Fruit fly (Drosophila melanogaster) whole organism, embryonic: ENCODE measurements around the gene CG3764.

Experiments
- CG10366 ChIP-seq: fragments of 200-800 bp; sonication (Bioruptor generic); IDR thresholded peaks from 2 replicates; pipeline ENCODE4 v1.3.6; 2022; ENCODE audit warnings: missing biosample characterization, missing genetic modification characterization
- CG1233 ChIP-seq: fragments of 200-800 bp; sonication (Bioruptor generic); optimal IDR thresholded peaks from 4 replicates; lab custom pipeline; 2018; ENCODE audit warnings: missing biosample characterization, mild to moderate bottlenecking, missing genetic modification characterization
- CG15011 ChIP-seq: fragments of 200-800 bp; sonication (Bioruptor generic); optimal IDR thresholded peaks from 3 replicates; lab custom pipeline; 2018; ENCODE audit warnings: missing biosample characterization, mild to moderate bottlenecking, missing genetic modification characterization
- CG16863 ChIP-seq: fragments of 200-800 bp; sonication (Bioruptor generic); optimal IDR thresholded peaks from 3 replicates; lab custom pipeline; 2016; ENCODE audit warnings: missing biosample characterization, missing genetic modification characterization
- CG17802 ChIP-seq: fragments of 200-800 bp; sonication (Bioruptor generic); optimal IDR thresholded peaks from 2 replicates; lab custom pipeline; 2018; ENCODE audit warnings: missing biosample characterization, mild to moderate bottlenecking, missing genetic modification characterization, moderate library complexity
- CG18764 ChIP-seq: fragments of 200-800 bp; sonication (Bioruptor generic); optimal IDR thresholded peaks from 3 replicates; lab custom pipeline; 2016; ENCODE audit warnings: missing biosample characterization, missing genetic modification characterization
- CG33213 ChIP-seq: fragments of 200-800 bp; sonication (Bioruptor generic); optimal IDR thresholded peaks from 3 replicates; lab custom pipeline; 2016; ENCODE audit warnings: missing biosample characterization, missing genetic modification characterization
- CG33557 ChIP-seq: fragments of 200-800 bp; sonication (Bioruptor generic); optimal IDR thresholded peaks from 2 replicates; lab custom pipeline; 2019; ENCODE audit warnings: missing biosample characterization, mild to moderate bottlenecking, missing genetic modification characterization, moderate library complexity
- CG4820 ChIP-seq: fragments of 200-800 bp; sonication (Bioruptor generic); optimal IDR thresholded peaks from 3 replicates; lab custom pipeline; 2016; ENCODE audit warnings: missing biosample characterization, missing genetic modification characterization
- CG7786 ChIP-seq: fragments of 200-800 bp; sonication (Bioruptor generic); optimal IDR thresholded peaks from 2 replicates; lab custom pipeline; 2016; ENCODE audit warnings: missing biosample characterization, missing genetic modification characterization
- CG9932 ChIP-seq: fragments of 200-800 bp; sonication (Bioruptor generic); IDR thresholded peaks from 2 replicates; pipeline ENCODE4 v1.3.6; 2022; ENCODE audit warnings: missing biosample characterization, missing genetic modification characterization
- CTCF ChIP-seq: fragments of 200-800 bp; sonication (Bioruptor generic); optimal IDR thresholded peaks from 2 replicates; lab custom pipeline; 2017; ENCODE audit warnings: missing biosample characterization, mild to moderate bottlenecking, missing genetic modification characterization, moderate library complexity
- Chrac-16 ChIP-seq: fragments of 200-800 bp; sonication (Bioruptor generic); optimal IDR thresholded peaks from 3 replicates; lab custom pipeline; 2016; ENCODE audit warnings: missing biosample characterization, missing genetic modification characterization
- CkIIα-i1 ChIP-seq: fragments of 200-800 bp; sonication (Bioruptor generic); IDR thresholded peaks from 2 replicates; pipeline ENCODE4 v1.3.6; 2022; ENCODE audit warnings: missing biosample characterization, missing genetic modification characterization
- CoRest ChIP-seq: fragments of 200-800 bp; sonication (Bioruptor generic); optimal IDR thresholded peaks from 3 replicates; lab custom pipeline; 2018; ENCODE audit warnings: missing biosample characterization, mild to moderate bottlenecking, missing genetic modification characterization, moderate library complexity
- CrebB ChIP-seq: fragments of 200-800 bp; sonication (Bioruptor generic); optimal IDR thresholded peaks from 3 replicates; lab custom pipeline; 2018; ENCODE audit warnings: missing biosample characterization, mild to moderate bottlenecking, missing genetic modification characterization
- Dip2 ChIP-seq: fragments of 200-800 bp; sonication (Bioruptor generic); IDR thresholded peaks from 2 replicates; pipeline ENCODE4 v1.3.6; 2022; ENCODE audit warnings: missing biosample characterization, missing genetic modification characterization
- Dref ChIP-seq: fragments of 200-800 bp; sonication (Bioruptor generic); IDR thresholded peaks from 2 replicates; pipeline ENCODE4 v1.3.6; 2022; ENCODE audit warnings: missing biosample characterization, missing genetic modification characterization
- HLHmδ ChIP-seq: fragments of 200-800 bp; sonication (Bioruptor generic); optimal IDR thresholded peaks from 2 replicates; lab custom pipeline; 2018; ENCODE audit warnings: missing biosample characterization, mild to moderate bottlenecking, missing genetic modification characterization, moderate library complexity
- Hmr ChIP-seq: fragments of 200-800 bp; sonication (Bioruptor generic); optimal IDR thresholded peaks from 3 replicates; lab custom pipeline; 2017; ENCODE audit warnings: mild to moderate bottlenecking, missing biosample characterization, missing genetic modification reagents, missing genetic modification characterization
- Med ChIP-seq: fragments of 200-800 bp; sonication (Bioruptor generic); peaks from one replicate; lab custom pipeline; 2016; ENCODE audit warnings: missing biosample characterization, missing genetic modification characterization, mild to moderate bottlenecking, inconsistent platforms, moderate library complexity
- Mes4 ChIP-seq: fragments of 200-800 bp; sonication (Bioruptor generic); optimal IDR thresholded peaks from 2 replicates; lab custom pipeline; 2016; ENCODE audit warnings: missing biosample characterization, missing genetic modification characterization
- Side ChIP-seq: fragments of 200-800 bp; sonication (Bioruptor generic); optimal IDR thresholded peaks from 2 replicates; lab custom pipeline; 2016; ENCODE audit warnings: missing biosample characterization, missing genetic modification characterization
- bowl ChIP-seq: fragments of 200-800 bp; sonication (Bioruptor generic); IDR thresholded peaks from 2 replicates; pipeline ENCODE4 v1.3.6; 2022; ENCODE audit warnings: missing biosample characterization, missing genetic modification characterization
- caup ChIP-seq: fragments of 200-800 bp; sonication (Bioruptor generic); optimal IDR thresholded peaks from 3 replicates; lab custom pipeline; 2017; ENCODE audit warnings: missing biosample characterization, mild to moderate bottlenecking, missing genetic modification characterization, moderate library complexity; ENCODE audit not compliant: severe bottlenecking
- crc ChIP-seq: fragments of 200-800 bp; sonication (Bioruptor generic); optimal IDR thresholded peaks from 2 replicates; lab custom pipeline; 2016; ENCODE audit warnings: missing biosample characterization, missing genetic modification characterization
- croc ChIP-seq: fragments of 200-800 bp; sonication (Bioruptor generic); conservative IDR thresholded peaks from 3 replicates; pipeline ENCODE4 v1.3.6; 2022; ENCODE audit warnings: missing biosample characterization, missing genetic modification characterization
- cwo ChIP-seq: fragments of 200-800 bp; sonication (Bioruptor generic); optimal IDR thresholded peaks from 3 replicates; lab custom pipeline; 2017; ENCODE audit warnings: missing biosample characterization, missing genetic modification characterization, mild to moderate bottlenecking, moderate library complexity, missing genetic modification reagents
- da ChIP-seq: fragments of 200-800 bp; sonication (Bioruptor generic); optimal IDR thresholded peaks from 2 replicates; lab custom pipeline; 2016; ENCODE audit warnings: missing biosample characterization, missing genetic modification characterization
- dmrt99B ChIP-seq: fragments of 200-800 bp; sonication (Bioruptor generic); optimal IDR thresholded peaks from 2 replicates; lab custom pipeline; 2018; ENCODE audit warnings: missing biosample characterization, mild to moderate bottlenecking, missing genetic modification characterization, moderate library complexity
- dpn ChIP-seq, 2 experiments: fragments of 200-800 bp; sonication (Bioruptor generic); optimal IDR thresholded peaks; 3 replicates each; lab custom pipeline; 2016; ENCODE audit warnings: missing biosample characterization in 2 of 2, missing genetic modification characterization in 2 of 2
- en ChIP-seq: fragments of 200-800 bp; sonication (Bioruptor generic); optimal IDR thresholded peaks from 2 replicates; lab custom pipeline; 2016; ENCODE audit warnings: missing biosample characterization, missing genetic modification characterization
- fd3F ChIP-seq: fragments of 200-800 bp; sonication (Bioruptor generic); optimal IDR thresholded peaks from 2 replicates; lab custom pipeline; 2018; ENCODE audit warnings: missing biosample characterization, mild to moderate bottlenecking, missing genetic modification characterization, moderate library complexity
- gcm2 ChIP-seq: fragments of 200-800 bp; sonication (Bioruptor generic); optimal IDR thresholded peaks from 2 replicates; lab custom pipeline; 2016; ENCODE audit warnings: missing biosample characterization, missing genetic modification characterization
- gem ChIP-seq: fragments of 200-800 bp; sonication (Bioruptor generic); optimal IDR thresholded peaks from 2 replicates; lab custom pipeline; 2019; ENCODE audit warnings: missing biosample characterization, mild to moderate bottlenecking, missing genetic modification characterization, moderate library complexity
- hth ChIP-seq: fragments of >200 bp; optimal IDR thresholded peaks from 2 replicates; lab custom pipeline; 2017; ENCODE audit warnings: inconsistent platforms
- lbe ChIP-seq: fragments of 200-800 bp; sonication (Bioruptor generic); optimal IDR thresholded peaks from 2 replicates; lab custom pipeline; 2016; ENCODE audit warnings: missing biosample characterization, mild to moderate bottlenecking, missing genetic modification characterization
- mirr ChIP-seq: fragments of 200-800 bp; sonication (Bioruptor generic); optimal IDR thresholded peaks from 3 replicates; lab custom pipeline; 2018; ENCODE audit warnings: missing biosample characterization, mild to moderate bottlenecking, missing genetic modification characterization
- mld ChIP-seq: fragments of 200-800 bp; sonication (Bioruptor generic); IDR thresholded peaks from 3 replicates; pipeline ENCODE4 v1.3.6; 2022; ENCODE audit warnings: missing biosample characterization, missing genetic modification characterization; ENCODE audit not compliant: partially characterized antibody
- nerfin-2 ChIP-seq: fragments of 200-800 bp; sonication (Bioruptor generic); IDR thresholded peaks from 2 replicates; pipeline ENCODE4 v1.3.6; 2022; ENCODE audit warnings: missing biosample characterization, missing genetic modification characterization; ENCODE audit not compliant: partially characterized antibody
- onecut ChIP-seq: fragments of 200-800 bp; sonication (Bioruptor generic); IDR thresholded peaks from 2 replicates; pipeline ENCODE4 v1.3.6; 2022; ENCODE audit warnings: missing biosample characterization, missing genetic modification characterization
- pnt ChIP-seq: fragments of 200-800 bp; sonication (Bioruptor generic); optimal IDR thresholded peaks from 3 replicates; lab custom pipeline; 2016; ENCODE audit warnings: missing biosample characterization, missing genetic modification characterization
- row ChIP-seq: fragments of 200-800 bp; sonication (Bioruptor generic); IDR thresholded peaks from 3 replicates; pipeline ENCODE4 v1.3.6; 2022; ENCODE audit warnings: missing biosample characterization, missing genetic modification characterization
- scrt ChIP-seq: fragments of 200-800 bp; sonication (Bioruptor generic); optimal IDR thresholded peaks from 2 replicates; lab custom pipeline; 2018; ENCODE audit warnings: missing biosample characterization, mild to moderate bottlenecking, missing genetic modification characterization, moderate library complexity
- sens ChIP-seq: fragments of 200-800 bp; sonication (Bioruptor generic); peaks from one replicate; lab custom pipeline; 2016; ENCODE audit warnings: missing biosample characterization, missing genetic modification characterization
- sisA ChIP-seq: fragments of 200-800 bp; sonication (Bioruptor generic); IDR thresholded peaks from 2 replicates; pipeline ENCODE4 v1.3.6; 2022; ENCODE audit warnings: missing biosample characterization, missing genetic modification characterization
- slp2 ChIP-seq: fragments of 200-800 bp; sonication (Bioruptor generic); optimal IDR thresholded peaks from 2 replicates; lab custom pipeline; 2016; ENCODE audit warnings: missing biosample characterization, missing genetic modification characterization
- trem ChIP-seq: fragments of 200-800 bp; optimal IDR thresholded peaks from 3 replicates; lab custom pipeline; 2019; ENCODE audit warnings: missing biosample characterization, mild to moderate bottlenecking, missing genetic modification characterization, moderate library complexity
- tup ChIP-seq: fragments of 200-800 bp; sonication (Bioruptor generic); optimal IDR thresholded peaks from 2 replicates; lab custom pipeline; 2016; ENCODE audit warnings: missing biosample characterization, mild to moderate bottlenecking, missing genetic modification characterization, moderate library complexity
- vfl ChIP-seq: fragments of 200-800 bp; sonication (Bioruptor generic); optimal IDR thresholded peaks from 2 replicates; lab custom pipeline; 2016; ENCODE audit warnings: missing biosample characterization, missing genetic modification characterization

Gene CG3764

DNA sequence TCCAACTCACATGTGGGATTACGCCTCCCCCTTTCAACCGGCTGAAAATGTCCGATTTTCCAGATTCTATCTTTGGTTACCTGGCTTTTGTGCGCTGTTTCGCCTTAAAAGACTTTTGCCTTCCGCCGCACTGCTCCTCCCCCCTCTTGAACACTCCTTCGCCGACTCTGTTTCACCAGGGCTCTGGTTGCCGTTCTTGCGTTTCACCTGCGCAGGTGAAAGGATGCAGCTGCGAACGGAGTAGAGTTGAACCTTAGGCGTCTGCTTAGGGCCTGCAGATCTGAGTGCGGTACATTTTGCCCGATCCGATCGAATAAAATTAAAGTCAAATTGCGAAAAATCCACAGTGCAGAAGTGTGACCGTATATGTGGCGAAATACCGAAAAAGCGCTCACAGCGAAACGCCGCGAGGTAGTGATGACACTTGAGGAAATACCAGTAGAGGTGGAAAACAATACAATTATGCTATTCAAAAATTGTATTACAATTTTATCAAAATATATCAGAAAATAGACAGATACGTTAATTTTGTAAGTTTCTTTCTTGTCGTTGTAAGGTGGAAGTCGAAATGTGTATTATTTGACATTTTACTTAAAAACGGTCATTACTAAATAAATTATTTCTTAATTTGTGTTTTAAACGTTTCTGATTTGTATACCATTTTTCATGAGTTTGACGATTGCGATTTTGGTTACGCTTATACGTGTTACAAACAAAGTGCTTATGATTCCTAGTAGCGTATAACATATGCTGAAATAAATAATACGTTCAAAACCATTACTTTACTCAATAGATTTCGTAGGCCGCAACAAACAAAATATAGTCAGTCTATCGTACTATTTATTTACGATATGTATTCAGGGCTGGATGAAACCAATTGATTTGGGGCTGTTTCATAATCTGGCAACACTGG is 3.6 kb upstream of the CG3764 start, which contains the start of the genes CG6664 and CG7728 (continued):
- TF ChIP-seq CG7786 (GFP tag; lab: Kevin White, UChicago) = no peak
- TF ChIP-seq CG16863 (GFP tag; lab: Kevin White, UChicago) = peak; percentile 20
- no peak for TF ChIP-seq CrebB
- TF ChIP-seq CG17802 = peak; percentile 15
- TF ChIP-seq CG9932 (GFP tag; lab: Robert Waterston, UW) = peak; percentile 86
- TF ChIP-seq CG18764 (GFP tag; lab: Kevin White, UChicago) = no peak
- no peak for TF ChIP-seq en
- no peak for TF ChIP-seq CG15011 (GFP tag; lab: Kevin White, UChicago)
- TF ChIP-seq row (GFP tag; lab: Robert Waterston, UW) = peak; percentile 88
- peak; percentile 60 for TF ChIP-seq sisA (GFP tag; lab: Robert Waterston, UW)
- TF ChIP-seq sens (GFP tag; lab: Kevin White, UChicago) = peak; percentile 84
- TF ChIP-seq CG1233 (GFP tag; lab: Kevin White, UChicago) = peak; percentile 34
- peak; percentile 38 for TF ChIP-seq mirr (GFP tag; lab: Kevin White, UChicago)
- peak; percentile 46 to 50 for TF ChIP-seq dpn (GFP tag; optimal IDR thresholded peaks at IDR 0.05; lab: Kevin White, UChicago)
- TF ChIP-seq gcm2 = no peak
- no peak for TF ChIP-seq dmrt99B (tag; lab: Kevin White, UChicago)
- TF ChIP-seq CG4820 = peak; percentile 55
- TF ChIP-seq CG33557 = peak; percentile 55
- no peak for TF ChIP-seq gem
- TF ChIP-seq mld = no peak
- no peak for TF ChIP-seq CTCF (GFP tag; lab: Kevin White, UChicago)
- no peak for TF ChIP-seq CkIIα-i1 (GFP tag; lab: Robert Waterston, UW)
- peak; percentile 17; the same call in 1 of the 2 replicates for TF ChIP-seq onecut (GFP tag; lab: Robert Waterston, UW)
- no peak for TF ChIP-seq scrt (GFP tag; lab: Kevin White, UChicago)
- no peak for TF ChIP-seq HLHmδ (GFP tag; lab: Kevin White, UChicago)
- 0 out of 2 replicates have a peak, but pooled peaks have one; percentile 14 for TF ChIP-seq nerfin-2
- no peak for TF ChIP-seq croc
- peak; percentile 15 for TF ChIP-seq trem (tag; lab: Kevin White, UChicago)
- TF ChIP-seq CG10366 (GFP tag; lab: Robert Waterston, UW) = peak; percentile 52
- peak; percentile 18 for TF ChIP-seq slp2 (GFP tag; lab: Kevin White, UChicago)
- TF ChIP-seq bowl = no peak
- peak; percentile 79 for TF ChIP-seq Med (GFP tag; lab: Kevin White, UChicago)
- peak; percentile 39 for TF ChIP-seq Dref (GFP tag; lab: Robert Waterston, UW)
- TF ChIP-seq tup = no peak
- TF ChIP-seq caup (GFP tag; lab: Kevin White, UChicago) = no peak
- peak; percentile 32 for TF ChIP-seq CG33213 (GFP tag; lab: Kevin White, UChicago)
- peak; percentile 80 for TF ChIP-seq CoRest (tag; lab: Kevin White, UChicago)
- TF ChIP-seq cwo (GFP tag; lab: Kevin White, UChicago) = no peak
- no peak for TF ChIP-seq crc (GFP tag; lab: Kevin White, UChicago)
- TF ChIP-seq Mes4 (GFP tag; lab: Kevin White, UChicago) = no peak
- peak; percentile 25 for TF ChIP-seq pnt (GFP tag; lab: Kevin White, UChicago)
- TF ChIP-seq Hmr (GFP tag; lab: Kevin White, UChicago) = peak; percentile 58
- peak; percentile 41 for TF ChIP-seq Chrac-16 (GFP tag; lab: Kevin White, UChicago)
- peak; percentile 35 for TF ChIP-seq vfl (GFP tag; lab: Kevin White, UChicago)
- no peak for TF ChIP-seq hth (lab: Kevin White, UChicago)
- TF ChIP-seq da (GFP tag; lab: Kevin White, UChicago) = no peak
- peak; percentile 10 for TF ChIP-seq Side (GFP tag; lab: Kevin White, UChicago)
- peak; percentile 6 for TF ChIP-seq fd3F (GFP tag; lab: Kevin White, UChicago)
- TF ChIP-seq Dip2 (GFP tag; lab: Robert Waterston, UW) = no peak
- no peak for TF ChIP-seq lbe (GFP tag; lab: Kevin White, UChicago)
